Worm (Caenorhabditis elegans) whole organism, young adult: ENCODE measurements around the gene map-2.

Experiments
- B0336.3 ChIP-seq: fragments of 200-800 bp; sonication (Bioruptor generic); IDR thresholded peaks from 2 replicates; pipeline ENCODE4 v1.3.6; 2022; ENCODE audit warnings: missing genetic modification characterization, missing compliant biosample characterization
- F33H1.4 ChIP-seq: fragments of 200-800 bp; sonication (Bioruptor generic); IDR thresholded peaks from 2 replicates; pipeline ENCODE4 v1.3.6; 2022; ENCODE audit warnings: missing genetic modification reagents, missing genetic modification characterization, missing compliant biosample characterization
- F39B2.1 ChIP-seq: fragments of 200-800 bp; sonication (Bioruptor generic); IDR thresholded peaks from 2 replicates; pipeline ENCODE4 v1.3.6; 2022; ENCODE audit warnings: missing genetic modification reagents, missing genetic modification characterization, missing compliant biosample characterization
- F49E8.2 ChIP-seq: sonication (generic microtip); optimal IDR thresholded peaks from 3 replicates; lab custom pipeline; 2017; ENCODE audit warnings: missing genetic modification characterization, mild to moderate bottlenecking, missing compliant biosample characterization, antibody characterized with exemption, moderate library complexity; ENCODE audit not compliant: insufficient read depth
- F57A8.1 ChIP-seq: fragments of 200-800 bp; sonication (Bioruptor generic); optimal IDR thresholded peaks from 2 replicates; lab custom pipeline; 2018; ENCODE audit warnings: mild to moderate bottlenecking, missing genetic modification characterization, moderate library complexity, missing compliant biosample characterization
- F57C9.4 ChIP-seq: sonication (generic microtip); optimal IDR thresholded peaks from 2 replicates; lab custom pipeline; 2017; ENCODE audit warnings: mild to moderate bottlenecking, missing genetic modification characterization, missing compliant biosample characterization
- K11D2.4 ChIP-seq: fragments of 200-800 bp; sonication (Bioruptor generic); IDR thresholded peaks from 2 replicates; pipeline ENCODE4 v1.3.6; 2022; ENCODE audit warnings: missing genetic modification reagents, missing genetic modification characterization, missing compliant biosample characterization
- T26A5.8 ChIP-seq: sonication (generic microtip); optimal IDR thresholded peaks from 2 replicates; lab custom pipeline; 2016; ENCODE audit warnings: missing genetic modification characterization, missing compliant biosample characterization
- Y67H2A.10 ChIP-seq: fragments of 200-800 bp; sonication (Bioruptor generic); conservative IDR thresholded peaks from 2 replicates; pipeline ENCODE4 v1.3.6; 2022; ENCODE audit warnings: missing genetic modification reagents, missing genetic modification characterization, missing compliant biosample characterization
- ZK185.1 ChIP-seq: sonication (generic microtip); optimal IDR thresholded peaks from 2 replicates; lab custom pipeline; 2016; ENCODE audit warnings: mild to moderate bottlenecking, missing genetic modification characterization, missing compliant biosample characterization; ENCODE audit not compliant: poor library complexity, severe bottlenecking
- ama-1 ChIP-seq, 3 experiments: fragments of 150-350 bp in 1 of 3; sonication (generic microtip) in 2 of 3; optimal IDR thresholded peaks; 2 replicates each; lab custom pipeline; 2014 to 2018; ENCODE audit warnings: missing biosample characterization in 2 of 3, missing genetic modification characterization in 2 of 3, missing genetic modification reagents in 2 of 3
- athp-1 ChIP-seq: sonication (generic microtip); optimal IDR thresholded peaks from 2 replicates; lab custom pipeline; 2017; ENCODE audit warnings: mild to moderate bottlenecking, missing genetic modification characterization, missing compliant biosample characterization
- attf-3 ChIP-seq: fragments of 200-800 bp; sonication (Bioruptor generic); conservative IDR thresholded peaks from 2 replicates; pipeline ENCODE4 v1.3.6; 2022; ENCODE audit warnings: missing genetic modification reagents, missing genetic modification characterization, missing compliant biosample characterization
- attf-5 ChIP-seq: fragments of 200-800 bp; sonication (Bioruptor generic); optimal IDR thresholded peaks from 2 replicates; lab custom pipeline; 2018; ENCODE audit warnings: mild to moderate bottlenecking, missing genetic modification characterization, missing compliant biosample characterization
- bed-1 ChIP-seq: fragments of 200-800 bp; sonication (Bioruptor generic); IDR thresholded peaks from 2 replicates; pipeline ENCODE4 v1.3.6; 2022; ENCODE audit warnings: missing genetic modification reagents, missing genetic modification characterization, missing compliant biosample characterization
- ccch-3 ChIP-seq: fragments of 200-800 bp; sonication (Bioruptor generic); optimal IDR thresholded peaks from 2 replicates; lab custom pipeline; 2018; ENCODE audit warnings: mild to moderate bottlenecking, missing genetic modification characterization, missing compliant biosample characterization
- cebp-1 ChIP-seq, 2 experiments: fragments of 200-800 bp in 1 of 2; sonication (Bioruptor generic) in 1 of 2; sonication (generic microtip) in 1 of 2; IDR thresholded peaks in 1 of 2; optimal IDR thresholded peaks in 1 of 2; 2 replicates each; pipeline versions ENCODE4 v1.3.6 to Lab custom; 2017 to 2022; ENCODE audit warnings: missing compliant biosample characterization in 2 of 2, missing genetic modification characterization in 2 of 2, mild to moderate bottlenecking in 1 of 2, missing genetic modification reagents in 1 of 2, moderate library complexity in 1 of 2
- ceh-27 ChIP-seq: fragments of 200-800 bp; sonication (Bioruptor generic); optimal IDR thresholded peaks from 2 replicates; lab custom pipeline; 2018; ENCODE audit warnings: mild to moderate bottlenecking, missing genetic modification characterization, moderate library complexity, missing compliant biosample characterization
- ceh-40 ChIP-seq: fragments of 200-800 bp; sonication (Bioruptor generic); IDR thresholded peaks from 2 replicates; pipeline ENCODE4 v1.3.6; 2022; ENCODE audit warnings: missing genetic modification characterization, missing compliant biosample characterization
- ceh-58 ChIP-seq: fragments of 200-800 bp; sonication (Bioruptor generic); IDR thresholded peaks from 2 replicates; pipeline ENCODE4 v1.3.6; 2022; ENCODE audit warnings: missing genetic modification characterization, missing compliant biosample characterization
- efl-1 ChIP-seq: fragments of 150-350 bp; optimal IDR thresholded peaks from 2 replicates; lab custom pipeline; 2014; ENCODE audit warnings: missing biosample characterization, missing genetic modification reagents, missing genetic modification characterization
- egrh-3 ChIP-seq: fragments of 200-800 bp; sonication (Bioruptor generic); IDR thresholded peaks from 2 replicates; pipeline ENCODE4 v1.3.6; 2022; ENCODE audit warnings: missing genetic modification reagents, missing genetic modification characterization, missing compliant biosample characterization
- hmg-1.2 ChIP-seq: fragments of 200-800 bp; sonication (Bioruptor generic); IDR thresholded peaks from 2 replicates; pipeline ENCODE4 v1.3.6; 2022; ENCODE audit warnings: missing genetic modification reagents, missing genetic modification characterization, missing compliant biosample characterization
- hmg-20 ChIP-seq: fragments of 200-800 bp; sonication (Bioruptor generic); IDR thresholded peaks from 2 replicates; pipeline ENCODE4 v1.3.6; 2022; ENCODE audit warnings: missing genetic modification reagents, missing genetic modification characterization, missing compliant biosample characterization
- let-526 ChIP-seq: fragments of 200-800 bp; sonication (Bioruptor generic); IDR thresholded peaks from 2 replicates; pipeline ENCODE4 v1.3.6; 2022; ENCODE audit warnings: missing genetic modification reagents, missing genetic modification characterization, missing compliant biosample characterization
- let-607 ChIP-seq, 2 experiments: fragments of 200-800 bp in 1 of 2; sonication (Bioruptor generic) in 1 of 2; sonication (generic microtip) in 1 of 2; optimal IDR thresholded peaks; 2 replicates each; lab custom pipeline; 2016 to 2018; ENCODE audit warnings: mild to moderate bottlenecking in 2 of 2, missing compliant biosample characterization in 2 of 2, missing genetic modification characterization in 2 of 2, moderate library complexity in 2 of 2, missing genotype in 1 of 2
- lin-40 ChIP-seq: sonication (generic microtip); optimal IDR thresholded peaks from 2 replicates; lab custom pipeline; 2016; ENCODE audit warnings: missing genetic modification characterization, mild to moderate bottlenecking, missing compliant biosample characterization, missing genotype, missing genetic modification reagents
- lsl-1 ChIP-seq: fragments of 200-800 bp; sonication (Bioruptor generic); optimal IDR thresholded peaks from 2 replicates; lab custom pipeline; 2018; ENCODE audit warnings: mild to moderate bottlenecking, missing genetic modification characterization, moderate library complexity, missing compliant biosample characterization
- lsy-27 ChIP-seq: sonication (generic microtip); optimal IDR thresholded peaks from 2 replicates; lab custom pipeline; 2017; ENCODE audit warnings: missing genetic modification characterization, mild to moderate bottlenecking, missing compliant biosample characterization, antibody characterized with exemption, missing genotype, borderline replicate concordance; ENCODE audit not compliant: insufficient read depth
- madf-6 ChIP-seq: fragments of 200-800 bp; sonication (Bioruptor generic); IDR thresholded peaks from 2 replicates; pipeline ENCODE4 v1.3.6; 2022; ENCODE audit warnings: missing genetic modification reagents, missing genetic modification characterization, missing compliant biosample characterization
- mes-4 ChIP-seq: sonication (generic microtip); optimal IDR thresholded peaks from 2 replicates; lab custom pipeline; 2016; ENCODE audit warnings: missing genotype, missing genetic modification characterization, missing compliant biosample characterization
- nhr-120 ChIP-seq: fragments of 200-800 bp; sonication (Bioruptor generic); IDR thresholded peaks from 2 replicates; pipeline ENCODE4 v1.3.6; 2022; ENCODE audit warnings: missing genetic modification characterization, missing compliant biosample characterization
- pbrm-1 ChIP-seq: fragments of 200-800 bp; sonication (Bioruptor generic); IDR thresholded peaks from 2 replicates; pipeline ENCODE4 v1.3.6; 2022; ENCODE audit warnings: missing genetic modification reagents, missing genetic modification characterization, missing compliant biosample characterization
- pha-4 ChIP-seq: fragments of 150-350 bp; sonication (generic microtip); optimal IDR thresholded peaks from 2 replicates; lab custom pipeline; 2014; ENCODE audit warnings: missing biosample characterization, missing genetic modification reagents, missing genetic modification characterization
- rcor-1 ChIP-seq: fragments of 200-800 bp; sonication (Bioruptor generic); IDR thresholded peaks from 2 replicates; pipeline ENCODE4 v1.3.6; 2022; ENCODE audit warnings: missing genetic modification reagents, missing genetic modification characterization, missing compliant biosample characterization
- repo-1 ChIP-seq: sonication (generic microtip); optimal IDR thresholded peaks from 2 replicates; lab custom pipeline; 2017; ENCODE audit warnings: mild to moderate bottlenecking, missing genetic modification characterization, missing compliant biosample characterization
- snpc-1.1 ChIP-seq: sonication (generic microtip); optimal IDR thresholded peaks from 2 replicates; lab custom pipeline; 2017; ENCODE audit warnings: missing genetic modification characterization, mild to moderate bottlenecking, missing compliant biosample characterization, antibody characterized with exemption, moderate library complexity, missing genotype, missing genetic modification reagents; ENCODE audit not compliant: insufficient read depth
- snpc-1.3 ChIP-seq: sonication (generic microtip); optimal IDR thresholded peaks from 2 replicates; lab custom pipeline; 2017; ENCODE audit warnings: missing genetic modification characterization, mild to moderate bottlenecking, missing compliant biosample characterization, antibody characterized with exemption, moderate library complexity, missing genotype, missing genetic modification reagents; ENCODE audit not compliant: insufficient read depth
- snpc-3.4 ChIP-seq: sonication (generic microtip); optimal IDR thresholded peaks from 2 replicates; lab custom pipeline; 2017; ENCODE audit warnings: missing genetic modification characterization, mild to moderate bottlenecking, missing compliant biosample characterization, antibody characterized with exemption, moderate library complexity, missing genotype, missing genetic modification reagents
- snpc-4 ChIP-seq, 5 experiments: fragments of 150-350 bp in 1 of 5; sonication (generic microtip) in 4 of 5; optimal IDR thresholded peaks; 2 replicates each; lab custom pipeline; 2014 to 2018; ENCODE audit warnings: missing genetic modification characterization in 5 of 5, missing biosample characterization in 3 of 5, antibody characterized with exemption in 2 of 5, mild to moderate bottlenecking in 2 of 5, missing compliant biosample characterization in 2 of 5, missing genotype in 2 of 5, moderate library complexity in 2 of 5, missing genetic modification reagents in 1 of 5
- unc-130 ChIP-seq: sonication (generic microtip); optimal IDR thresholded peaks from 2 replicates; lab custom pipeline; 2016; ENCODE audit warnings: missing genetic modification reagents, missing genetic modification characterization, missing compliant biosample characterization
- unc-62 ChIP-seq: fragments of 150-350 bp; optimal IDR thresholded peaks from 2 replicates; lab custom pipeline; 2014; ENCODE audit warnings: missing biosample characterization, missing genetic modification reagents, missing genetic modification characterization
- zfh-2 ChIP-seq: fragments of 200-800 bp; sonication (Bioruptor generic); conservative IDR thresholded peaks from 2 replicates; pipeline ENCODE4 v1.3.6; 2022; ENCODE audit warnings: missing genetic modification reagents, missing genetic modification characterization, missing compliant biosample characterization
- ztf-18 ChIP-seq: sonication (generic microtip); optimal IDR thresholded peaks from 2 replicates; lab custom pipeline; 2016; ENCODE audit warnings: missing genotype, mild to moderate bottlenecking, missing genetic modification characterization, missing compliant biosample characterization
- ztf-28 ChIP-seq: fragments of 200-800 bp; sonication (Bioruptor generic); IDR thresholded peaks from 2 replicates; pipeline ENCODE4 v1.3.6; 2022; ENCODE audit warnings: missing genetic modification reagents, missing genetic modification characterization, missing compliant biosample characterization
- ztf-3 ChIP-seq: fragments of 200-800 bp; sonication (Bioruptor generic); optimal IDR thresholded peaks from 2 replicates; lab custom pipeline; 2018; ENCODE audit warnings: mild to moderate bottlenecking, missing genetic modification characterization, missing compliant biosample characterization

The map-2 gene

DNA sequence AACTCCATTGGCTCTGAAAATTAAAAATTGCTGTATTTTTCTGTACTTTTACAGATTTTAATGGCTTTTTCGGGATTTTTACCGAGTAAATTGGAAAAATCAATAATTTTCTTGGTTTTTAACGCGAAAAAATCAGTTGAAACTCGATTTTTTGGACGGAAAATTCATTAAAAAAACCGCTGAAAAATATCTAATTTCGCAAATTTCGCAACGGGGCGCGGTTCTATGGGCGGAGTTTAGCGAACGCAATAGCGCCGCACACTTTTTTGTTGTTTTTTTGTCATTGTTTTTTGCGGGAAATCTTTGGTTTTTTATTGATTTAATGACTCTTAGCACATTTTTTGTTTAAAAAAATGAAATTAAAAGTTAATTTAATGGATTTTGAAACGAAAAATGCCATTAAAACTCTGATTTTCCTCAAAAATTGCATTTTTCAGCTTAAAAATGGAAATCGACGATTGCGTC lies 8.8 kb upstream of the map-2 start, which contains the start of the genes mel-46 and lsy-13 (continued):
- TF ChIP-seq mes-4 (tag; lab: Kevin White, UChicago): no peak
- TF ChIP-seq snpc-1.1: peak; percentile 63
- no peak for TF ChIP-seq unc-130 (GFP tag; lab: Kevin White, UChicago)
- peak; percentile 73 for TF ChIP-seq attf-5 (GFP tag; lab: Kevin White, UChicago)
- TF ChIP-seq lsy-27 (tag; lab: Kevin White, UChicago): no peak
- TF ChIP-seq unc-62 (GFP tag; lab: Kevin White, UChicago): no peak
- no peak for TF ChIP-seq ztf-28 (GFP tag; lab: Robert Waterston, UW)
- TF ChIP-seq pha-4 (tag; lab: Kevin White, UChicago): no peak
- TF ChIP-seq ceh-40 (GFP tag; lab: Robert Waterston, UW): no peak
- peak; percentile 55 for TF ChIP-seq ztf-18
- TF ChIP-seq zfh-2 (GFP tag; lab: Robert Waterston, UW): no peak
- TF ChIP-seq pbrm-1 (GFP tag; lab: Robert Waterston, UW): 0 out of 2 replicates have a peak, but pooled peaks have one; percentile 35
- TF ChIP-seq nhr-120: no peak
- no peak for TF ChIP-seq K11D2.4 (GFP tag; lab: Robert Waterston, UW)
- TF ChIP-seq ZK185.1 (tag; lab: Kevin White, UChicago): no peak
- TF ChIP-seq ccch-3 (GFP tag; lab: Kevin White, UChicago): no peak
- peak; percentile 66 for TF ChIP-seq efl-1 (GFP tag; lab: Kevin White, UChicago)
- no peak for TF ChIP-seq repo-1
- peak; percentile 63 for TF ChIP-seq snpc-4 (GFP tag; optimal IDR thresholded peaks at IDR 0.05; lab: Kevin White, UChicago)
- TF ChIP-seq snpc-4 (tag; optimal IDR thresholded peaks at IDR 0.05; lab: Kevin White, UChicago): peak in 3 of 4 experiments; percentile 81 to 84 (median 82)
- TF ChIP-seq let-526: no peak
- no peak for TF ChIP-seq ceh-27 (GFP tag; lab: Kevin White, UChicago)
- no peak for TF ChIP-seq rcor-1 (GFP tag; lab: Robert Waterston, UW)
- TF ChIP-seq snpc-3.4 (tag; lab: Kevin White, UChicago): peak; percentile 34
- no peak for TF ChIP-seq F33H1.4
- TF ChIP-seq hmg-1.2 (GFP tag; lab: Robert Waterston, UW): peak; percentile 33; the same call in 1 of the 2 replicates
- TF ChIP-seq attf-3 (GFP tag; lab: Robert Waterston, UW): no peak
- no peak for TF ChIP-seq F39B2.1 (GFP tag; lab: Robert Waterston, UW)
- no peak for TF ChIP-seq athp-1 (tag; lab: Kevin White, UChicago)
- TF ChIP-seq lin-40 (tag; lab: Kevin White, UChicago): peak; percentile 9
- no peak for TF ChIP-seq bed-1
- TF ChIP-seq F57C9.4 (tag; lab: Kevin White, UChicago): no peak
- TF ChIP-seq madf-6: peak; percentile 68
- TF ChIP-seq Y67H2A.10 (GFP tag; lab: Robert Waterston, UW): no peak
- no peak for TF ChIP-seq ztf-3 (GFP tag; lab: Kevin White, UChicago)
- TF ChIP-seq hmg-20 (GFP tag; lab: Robert Waterston, UW): no peak
- TF ChIP-seq F49E8.2 (tag; lab: Kevin White, UChicago): no peak
- TF ChIP-seq cebp-1 (GFP tag; IDR thresholded peaks at IDR 0.05; lab: Robert Waterston, UW): peak; percentile 98
- TF ChIP-seq cebp-1 (tag; optimal IDR thresholded peaks at IDR 0.05; lab: Kevin White, UChicago): peak; percentile 99
- TF ChIP-seq F57A8.1 (GFP tag; lab: Kevin White, UChicago): no peak
- no peak for TF ChIP-seq egrh-3 (GFP tag; lab: Robert Waterston, UW)
- no peak for TF ChIP-seq B0336.3 (GFP tag; lab: Robert Waterston, UW)
- TF ChIP-seq lsl-1 (GFP tag; lab: Kevin White, UChicago): peak; percentile 38
- TF ChIP-seq ama-1 (optimal IDR thresholded peaks at IDR 0.05; lab: Kevin White, UChicago): no peak
- no peak for TF ChIP-seq ama-1 (GFP tag; optimal IDR thresholded peaks at IDR 0.05; lab: Kevin White, UChicago)
- no peak for TF ChIP-seq ceh-58
- peak; percentile 10 for TF ChIP-seq snpc-1.3
- TF ChIP-seq let-607 (tag; optimal IDR thresholded peaks at IDR 0.05; lab: Kevin White, UChicago): no peak
- no peak for TF ChIP-seq T26A5.8 (tag; lab: Kevin White, UChicago)
